Fruit fly (Drosophila melanogaster): Measurements from ENCODE around the gene CG31121.

Gene CG31121

DNA sequence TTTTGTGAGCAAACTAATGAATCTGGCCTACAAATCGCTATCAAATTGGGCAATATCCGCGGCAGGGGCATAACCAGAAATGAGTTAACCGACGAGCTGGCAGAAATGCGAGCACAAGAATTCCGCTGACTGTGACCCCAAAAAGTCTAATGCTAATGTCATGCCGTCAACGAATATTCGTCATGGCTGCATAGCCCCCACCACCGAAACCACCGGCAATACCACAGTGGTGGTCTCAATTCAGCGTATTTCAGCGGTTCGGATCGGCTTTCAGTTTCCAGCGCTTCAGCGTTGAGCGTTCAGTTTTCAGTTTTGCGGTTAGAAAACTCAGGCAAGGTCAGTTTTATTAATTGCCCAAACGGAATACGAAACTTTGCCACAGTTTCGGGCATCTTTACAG, 4.2 kb downstream of the CG31121 start:
- no peak for TF ChIP-seq Eip93F (GFP tag; optimal IDR thresholded peaks at IDR 0.05)
- TF ChIP-seq CG1621 (tag; optimal IDR thresholded peaks at IDR 0.05): no peak
- no peak for TF ChIP-seq acj6 (GFP tag; optimal IDR thresholded peaks at IDR 0.05)
- no peak for TF ChIP-seq CG31627 (GFP tag; optimal IDR thresholded peaks at IDR 0.05)
- TF ChIP-seq Hr4 (GFP tag; optimal IDR thresholded peaks at IDR 0.05): no peak
- TF ChIP-seq CG6854 (GFP tag; optimal IDR thresholded peaks at IDR 0.05): no peak

DNA sequence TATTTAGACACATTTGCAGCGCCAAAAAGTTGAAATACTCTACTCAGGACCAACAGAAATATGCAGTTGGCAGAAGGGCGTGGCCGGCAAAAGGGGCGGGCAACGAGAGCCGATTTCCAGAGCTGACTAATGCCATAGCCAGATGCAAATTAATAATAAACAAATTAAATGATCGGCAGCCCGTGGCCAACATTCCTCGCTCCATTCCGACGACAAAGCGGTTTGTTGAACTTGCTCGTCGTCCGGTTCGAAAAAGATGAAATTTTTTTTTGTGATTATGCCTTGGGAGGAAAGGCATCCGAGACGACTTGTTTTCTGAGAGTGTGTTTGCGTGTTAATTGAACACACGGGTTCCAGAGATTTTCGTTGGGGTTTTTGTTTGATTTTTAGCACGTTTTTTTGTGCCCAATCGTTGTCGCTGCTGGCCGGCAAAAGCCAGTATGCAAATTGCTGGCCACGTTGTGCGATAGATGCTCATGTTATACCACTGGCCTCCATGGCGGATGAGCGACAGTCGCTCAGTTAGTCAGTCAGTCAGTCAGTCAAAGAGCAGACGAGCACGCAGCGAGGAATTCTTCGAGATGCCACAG, 5.0 kb downstream of the CG31121 start:
- TF ChIP-seq CG6854 (GFP tag; optimal IDR thresholded peaks at IDR 0.05) (peak; percentile 25), vri (GFP tag; optimal IDR thresholded peaks at IDR 0.05) (no peak), fkh (GFP tag; optimal IDR thresholded peaks at IDR 0.05) (peak; percentile 30), Eip78C (GFP tag) (peak; percentile 41)

dm6 chr3R:24888418-24888817, 6.0 kb downstream of the CG31121 start:
- TF ChIP-seq CG4318 (GFP tag; optimal IDR thresholded peaks at IDR 0.05) (no peak), Ets96B (tag; optimal IDR thresholded peaks at IDR 0.05) (no peak), Blimp-1 (GFP tag; optimal IDR thresholded peaks at IDR 0.05) (peak; percentile 51), CG6854 (GFP tag; optimal IDR thresholded peaks at IDR 0.05) (no peak)

- peak; percentile 33 for TF ChIP-seq Lpt (GFP tag; optimal IDR thresholded peaks at IDR 0.05)
- no peak for TF ChIP-seq CG11294 (GFP tag; IDR thresholded peaks at IDR 0.05)
- TF ChIP-seq esn (GFP tag; optimal IDR thresholded peaks at IDR 0.05): no peak
- TF ChIP-seq CG3032 (tag; optimal IDR thresholded peaks at IDR 0.05): no peak
- peak; percentile 22 for TF ChIP-seq CG6792 (GFP tag; optimal IDR thresholded peaks at IDR 0.05)
- no peak for TF ChIP-seq cyc (GFP tag; optimal IDR thresholded peaks at IDR 0.05)
- peak; percentile 80 for TF ChIP-seq Hr4 (GFP tag; optimal IDR thresholded peaks at IDR 0.05)
- TF ChIP-seq CG10669 (GFP tag; optimal IDR thresholded peaks at IDR 0.05): no peak
- TF ChIP-seq CG10631 (GFP tag; optimal IDR thresholded peaks at IDR 0.05): no peak
- TF ChIP-seq pdm3 (GFP tag; optimal IDR thresholded peaks at IDR 0.05): peak; percentile 53
- TF ChIP-seq CG6808 (GFP tag; optimal IDR thresholded peaks at IDR 0.05): no peak
- TF ChIP-seq Hr39 (GFP tag; optimal IDR thresholded peaks at IDR 0.05): no peak
- TF ChIP-seq CG7368 (GFP tag; optimal IDR thresholded peaks at IDR 0.05): peak; percentile 25
- TF ChIP-seq CG9139 (GFP tag; optimal IDR thresholded peaks at IDR 0.05): no peak
- TF ChIP-seq Sox102F (GFP tag; optimal IDR thresholded peaks at IDR 0.05): peak; percentile 20
- TF ChIP-seq Ets21C (GFP tag; optimal IDR thresholded peaks at IDR 0.05): no peak
- no peak for TF ChIP-seq fd85E (GFP tag; optimal IDR thresholded peaks at IDR 0.05)
- TF ChIP-seq eg (GFP tag; IDR thresholded peaks at IDR 0.05): 0 out of 3 replicates have a peak, but pooled peaks have one; percentile 38
- peak; percentile 46 for TF ChIP-seq CG3919 (GFP tag; optimal IDR thresholded peaks at IDR 0.05)
- TF ChIP-seq Sox15 (GFP tag; optimal IDR thresholded peaks at IDR 0.05): peak; percentile 17
- no peak for TF ChIP-seq dsx (GFP tag; optimal IDR thresholded peaks at IDR 0.05; ENCODE audit: poor library complexity, severe bottlenecking)
- peak; percentile 68 for TF ChIP-seq CG15336 (GFP tag; IDR thresholded peaks at IDR 0.05)
- no peak for TF ChIP-seq acj6 (GFP tag; optimal IDR thresholded peaks at IDR 0.05)
- TF ChIP-seq Ets96B (tag; optimal IDR thresholded peaks at IDR 0.05): no peak
- TF ChIP-seq Met (GFP tag; optimal IDR thresholded peaks at IDR 0.05): no peak
- TF ChIP-seq dac (GFP tag; optimal IDR thresholded peaks at IDR 0.05): peak; percentile 13
- peak; percentile 62 for TF ChIP-seq CG4318 (GFP tag; optimal IDR thresholded peaks at IDR 0.05)
- TF ChIP-seq CG6163 (GFP tag; IDR thresholded peaks at IDR 0.05): peak; percentile 47; the same call in 1 of the 3 replicates
- no peak for TF ChIP-seq Eip93F (GFP tag; optimal IDR thresholded peaks at IDR 0.05)
- no peak for TF ChIP-seq CG11762 (GFP tag; optimal IDR thresholded peaks at IDR 0.05; ENCODE audit: insufficient read depth)
- no peak for TF ChIP-seq CG6854 (GFP tag; optimal IDR thresholded peaks at IDR 0.05)
- TF ChIP-seq CG11902 (GFP tag; optimal IDR thresholded peaks at IDR 0.05): peak; percentile 30
- TF ChIP-seq CG31627 (GFP tag; optimal IDR thresholded peaks at IDR 0.05): no peak
- peak; percentile 41; the same call in 2 of the 3 replicates for TF ChIP-seq CG8119 (GFP tag; IDR thresholded peaks at IDR 0.05)
- no peak for TF ChIP-seq vri (GFP tag; optimal IDR thresholded peaks at IDR 0.05)
- TF ChIP-seq CG8632 (GFP tag; optimal IDR thresholded peaks at IDR 0.05): peak; percentile 2
- no peak for TF ChIP-seq fkh (GFP tag; optimal IDR thresholded peaks at IDR 0.05)
- TF ChIP-seq CG6276 (GFP tag; optimal IDR thresholded peaks at IDR 0.05): peak; percentile 42
- peak; percentile 34 for TF ChIP-seq Eip75B (GFP tag; optimal IDR thresholded peaks at IDR 0.05)
- TF ChIP-seq Sox14 (GFP tag; optimal IDR thresholded peaks at IDR 0.05): no peak
- no peak for TF ChIP-seq Gug (GFP tag; IDR thresholded peaks at IDR 0.05)
Observed at dm6 chr3R:24886470-24886869, 7.9 kb downstream of the CG31121 start.

All from whole organism, prepupa.